Worm (Caenorhabditis elegans) whole organism, L1 larva: ENCODE data around the gene dlc-3.

Source experiments
- C04F5.9 ChIP-seq: sonication (generic microtip); optimal IDR thresholded peaks from 2 replicates; lab custom pipeline; 2016; ENCODE audit warnings: missing genetic modification characterization, missing compliant biosample characterization
- C16A3.4 ChIP-seq: fragments of 150-350 bp; optimal IDR thresholded peaks from 2 replicates; lab custom pipeline; 2014; ENCODE audit warnings: missing biosample characterization, missing genetic modification characterization
- C34B4.2 ChIP-seq: sonication (generic microtip); optimal IDR thresholded peaks from 2 replicates; lab custom pipeline; 2017; ENCODE audit warnings: mild to moderate bottlenecking, missing genetic modification characterization, missing compliant biosample characterization
- F16B12.6 ChIP-seq: fragments of 150-350 bp; optimal IDR thresholded peaks from 2 replicates; lab custom pipeline; 2014; ENCODE audit warnings: missing biosample characterization, missing genetic modification characterization
- aly-2 ChIP-seq: fragments of 150-350 bp; optimal IDR thresholded peaks from 2 replicates; lab custom pipeline; 2014; ENCODE audit warnings: missing biosample characterization, missing genetic modification characterization
- blmp-1 ChIP-seq: fragments of 150-350 bp; optimal IDR thresholded peaks from 2 replicates; lab custom pipeline; 2014; ENCODE audit warnings: missing biosample characterization, missing genetic modification characterization
- ceh-8 ChIP-seq: fragments of 200-800 bp; sonication (Bioruptor generic); optimal IDR thresholded peaks from 2 replicates; lab custom pipeline; 2018; ENCODE audit warnings: mild to moderate bottlenecking, missing genetic modification characterization, moderate library complexity, missing compliant biosample characterization
- ceh-88 ChIP-seq: fragments of 200-800 bp; sonication (Bioruptor generic); IDR thresholded peaks from 2 replicates; pipeline ENCODE4 v1.3.6; 2022; ENCODE audit warnings: missing genetic modification characterization, missing compliant biosample characterization
- ceh-90 ChIP-seq: sonication (generic microtip); optimal IDR thresholded peaks from 2 replicates; lab custom pipeline; 2016; ENCODE audit warnings: missing genetic modification characterization, missing compliant biosample characterization
- dpl-1 ChIP-seq, 3 experiments: fragments of 150-350 bp in 2 of 3; sonication (generic microtip) in 1 of 3; optimal IDR thresholded peaks; 2 replicates each; lab custom pipeline; 2014 to 2017; ENCODE audit warnings: missing biosample characterization in 3 of 3, missing genetic modification characterization in 3 of 3, missing genetic modification reagents in 3 of 3
- dsc-1 ChIP-seq: sonication (generic microtip); optimal IDR thresholded peaks from 2 replicates; lab custom pipeline; 2016; ENCODE audit warnings: mild to moderate bottlenecking, missing genetic modification characterization, missing compliant biosample characterization
- efl-1 ChIP-seq, 4 experiments: fragments of 150-350 bp; optimal IDR thresholded peaks in 3 of 4; peaks in 1 of 4; 1 replicate in 1 of 4; 2 replicates in 3 of 4; lab custom pipeline; 2014; ENCODE audit warnings: missing biosample characterization in 2 of 4, missing genetic modification characterization in 2 of 4, missing genetic modification reagents in 2 of 4
- efl-3 ChIP-seq: fragments of 200-800 bp; sonication (Bioruptor generic); optimal IDR thresholded peaks from 2 replicates; lab custom pipeline; 2018; ENCODE audit warnings: mild to moderate bottlenecking, missing genetic modification characterization, missing compliant biosample characterization
- egl-13 ChIP-seq: sonication (generic microtip); optimal IDR thresholded peaks from 2 replicates; lab custom pipeline; 2016; ENCODE audit warnings: missing genotype, missing genetic modification reagents, missing genetic modification characterization, missing compliant biosample characterization
- egl-27 ChIP-seq, 2 experiments: fragments of 150-350 bp in 1 of 2; sonication (generic microtip); optimal IDR thresholded peaks; 3 replicates each; lab custom pipeline; 2017 to 2018; ENCODE audit warnings: missing biosample characterization in 2 of 2, missing genetic modification characterization in 2 of 2, missing genetic modification reagents in 2 of 2
- hlh-17 ChIP-seq: fragments of 200-800 bp; sonication (Bioruptor generic); optimal IDR thresholded peaks from 2 replicates; lab custom pipeline; 2018; ENCODE audit warnings: missing genetic modification characterization, mild to moderate bottlenecking, missing compliant biosample characterization, moderate library complexity, borderline replicate concordance
- hlh-4 ChIP-seq: sonication (generic microtip); optimal IDR thresholded peaks from 2 replicates; lab custom pipeline; 2016; ENCODE audit warnings: mild to moderate bottlenecking, missing genetic modification characterization, missing compliant biosample characterization
- isw-1 ChIP-seq: fragments of 200-800 bp; sonication (Bioruptor generic); IDR thresholded peaks from 2 replicates; pipeline ENCODE4 v1.3.6; 2022; ENCODE audit warnings: missing genetic modification characterization, missing compliant biosample characterization
- jun-1 ChIP-seq: fragments of 150-350 bp; optimal IDR thresholded peaks from 2 replicates; lab custom pipeline; 2014; ENCODE audit warnings: missing biosample characterization, missing genetic modification reagents, missing genetic modification characterization
- lin-13 ChIP-seq: fragments of 150-350 bp; optimal IDR thresholded peaks from 2 replicates; lab custom pipeline; 2014; ENCODE audit warnings: missing biosample characterization, missing genetic modification reagents, missing genetic modification characterization
- lin-15B ChIP-seq: fragments of 150-350 bp; sonication (generic microtip); optimal IDR thresholded peaks from 3 replicates; lab custom pipeline; 2014; ENCODE audit warnings: missing biosample characterization, missing genetic modification characterization
- lin-35 ChIP-seq, 2 experiments: fragments of 150-350 bp; optimal IDR thresholded peaks; 2 replicates each; lab custom pipeline; 2014; ENCODE audit warnings: missing biosample characterization in 2 of 2, missing genetic modification characterization in 2 of 2, missing genetic modification reagents in 2 of 2
- lin-39 ChIP-seq: fragments of 150-350 bp; optimal IDR thresholded peaks from 2 replicates; lab custom pipeline; 2014; ENCODE audit warnings: missing biosample characterization, missing genetic modification reagents, missing genetic modification characterization
- lir-3 ChIP-seq: sonication (generic microtip); optimal IDR thresholded peaks from 2 replicates; lab custom pipeline; 2016; ENCODE audit warnings: mild to moderate bottlenecking, missing genetic modification characterization, moderate library complexity, missing compliant biosample characterization; ENCODE audit not compliant: poor library complexity
- lsy-2 ChIP-seq, 2 experiments: fragments of 150-350 bp; optimal IDR thresholded peaks; 2 replicates each; lab custom pipeline; 2014; ENCODE audit warnings: missing biosample characterization in 2 of 2, missing genetic modification characterization in 2 of 2
- mef-2 ChIP-seq: fragments of 150-350 bp; optimal IDR thresholded peaks from 2 replicates; lab custom pipeline; 2014; ENCODE audit warnings: missing biosample characterization, missing genetic modification characterization
- mep-1 ChIP-seq: fragments of 150-350 bp; optimal IDR thresholded peaks from 2 replicates; lab custom pipeline; 2014; ENCODE audit warnings: missing biosample characterization, missing genetic modification characterization
- nhr-20 ChIP-seq: sonication (generic microtip); optimal IDR thresholded peaks from 2 replicates; lab custom pipeline; 2016; ENCODE audit warnings: mild to moderate bottlenecking, missing genetic modification characterization, missing compliant biosample characterization
- nhr-237 ChIP-seq: fragments of 150-350 bp; optimal IDR thresholded peaks from 2 replicates; lab custom pipeline; 2014; ENCODE audit warnings: missing biosample characterization, missing genetic modification characterization
- nhr-47 ChIP-seq: sonication (generic microtip); optimal IDR thresholded peaks from 2 replicates; lab custom pipeline; 2016; ENCODE audit warnings: mild to moderate bottlenecking, missing genetic modification characterization, moderate library complexity, missing compliant biosample characterization
- nhr-71 ChIP-seq: sonication (generic microtip); optimal IDR thresholded peaks from 2 replicates; lab custom pipeline; 2016; ENCODE audit warnings: mild to moderate bottlenecking, missing genetic modification characterization, moderate library complexity, missing compliant biosample characterization
- nhr-76 ChIP-seq: sonication (generic microtip); optimal IDR thresholded peaks from 2 replicates; lab custom pipeline; 2017; ENCODE audit warnings: missing biosample characterization, missing genetic modification characterization
- nhr-84 ChIP-seq: sonication (generic microtip); optimal IDR thresholded peaks from 2 replicates; lab custom pipeline; 2017; ENCODE audit warnings: missing biosample characterization, missing genetic modification characterization
- nhr-85 ChIP-seq: sonication (generic microtip); peaks from one replicate; lab custom pipeline; 2016; ENCODE audit warnings: missing genetic modification characterization, inconsistent platforms, missing compliant biosample characterization
- pax-3 ChIP-seq: fragments of 200-800 bp; sonication (Bioruptor generic); optimal IDR thresholded peaks from 2 replicates; lab custom pipeline; 2018; ENCODE audit warnings: mild to moderate bottlenecking, missing genetic modification characterization, moderate library complexity, missing compliant biosample characterization
- skn-1 ChIP-seq: fragments of 150-350 bp; optimal IDR thresholded peaks from 2 replicates; lab custom pipeline; 2014; ENCODE audit warnings: missing biosample characterization, missing genetic modification characterization
- snu-23 ChIP-seq: sonication (generic microtip); optimal IDR thresholded peaks from 2 replicates; lab custom pipeline; 2016; ENCODE audit warnings: missing genetic modification characterization, missing compliant biosample characterization
- unc-130 ChIP-seq: fragments of 150-350 bp; optimal IDR thresholded peaks from 2 replicates; lab custom pipeline; 2017; ENCODE audit warnings: missing biosample characterization, missing genetic modification characterization, inconsistent platforms
- unc-30 ChIP-seq: sonication (generic microtip); optimal IDR thresholded peaks from 2 replicates; lab custom pipeline; 2017; ENCODE audit warnings: missing biosample characterization, missing genetic modification characterization
- unc-62 ChIP-seq: fragments of 150-350 bp; optimal IDR thresholded peaks from 2 replicates; lab custom pipeline; 2014; ENCODE audit warnings: missing biosample characterization, missing genetic modification reagents, missing genetic modification characterization
- unc-86 ChIP-seq: sonication (generic microtip); optimal IDR thresholded peaks from 2 replicates; lab custom pipeline; 2016; ENCODE audit warnings: missing genetic modification characterization, missing compliant biosample characterization
- unc-98 ChIP-seq: fragments of 200-800 bp; sonication (Bioruptor generic); IDR thresholded peaks from 2 replicates; pipeline ENCODE4 v1.3.6; 2022; ENCODE audit warnings: missing genetic modification characterization, missing compliant biosample characterization
- xbp-1 ChIP-seq: sonication (generic microtip); optimal IDR thresholded peaks from 2 replicates; lab custom pipeline; 2016; ENCODE audit warnings: missing genetic modification characterization, missing compliant biosample characterization
- zip-4 ChIP-seq: fragments of 200-800 bp; sonication (Bioruptor generic); optimal IDR thresholded peaks from 2 replicates; lab custom pipeline; 2018; ENCODE audit warnings: mild to moderate bottlenecking, missing genetic modification characterization, moderate library complexity, missing compliant biosample characterization
- ztf-4 ChIP-seq: fragments of 150-350 bp; optimal IDR thresholded peaks from 2 replicates; lab custom pipeline; 2014; ENCODE audit warnings: missing biosample characterization, missing genetic modification characterization

Gene dlc-3

DNA sequence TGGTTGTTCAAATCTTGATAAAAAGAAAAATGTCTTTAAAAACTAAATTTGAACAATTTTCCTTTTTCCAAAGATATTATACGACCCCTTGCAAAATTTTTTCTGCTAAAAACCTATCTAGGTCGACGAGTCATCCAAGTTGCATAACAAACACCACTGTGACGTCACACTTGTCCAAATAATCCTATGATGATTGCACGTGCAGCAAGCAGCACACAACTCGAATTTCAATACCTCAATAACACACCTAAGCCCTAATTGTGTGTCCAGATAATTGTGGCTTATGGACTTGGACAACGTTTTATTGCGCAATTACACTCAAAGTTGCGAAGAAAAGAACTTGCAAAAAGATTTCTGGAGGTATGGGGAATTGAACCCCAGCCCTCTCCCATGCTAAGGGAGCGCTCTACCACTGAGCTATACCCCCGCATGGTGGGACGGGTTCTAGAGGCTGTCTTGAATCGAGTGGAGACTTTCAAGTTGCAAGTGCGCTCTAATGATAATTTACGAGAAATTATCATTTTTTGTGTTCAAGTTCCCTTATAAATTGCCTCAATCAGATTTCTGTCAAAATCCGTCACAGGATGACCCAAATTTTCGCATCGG is 43.1 kb upstream of the dlc-3 start (continued):
- peak; percentile 78 for TF ChIP-seq nhr-47 (tag; lab: Kevin White, UChicago)
- no peak for TF ChIP-seq egl-27 (tag; optimal IDR thresholded peaks at IDR 0.05; lab: Kevin White, UChicago)
- peak; percentile 61 for TF ChIP-seq xbp-1 (tag; lab: Kevin White, UChicago)
- no peak for TF ChIP-seq nhr-84 (tag; lab: Kevin White, UChicago)
- TF ChIP-seq aly-2 (tag; lab: Kevin White, UChicago), result no peak
- TF ChIP-seq efl-1 (optimal IDR thresholded peaks at IDR 0.05; lab: Kevin White, UChicago), result peak in 1 of 2 experiments; percentile 51
- TF ChIP-seq efl-1 (GFP tag; optimal IDR thresholded peaks at IDR 0.05 in 1 of 2; lab: Kevin White, UChicago), result peak; percentile 35 to 85
- TF ChIP-seq nhr-237 (tag; lab: Kevin White, UChicago), result no peak
- TF ChIP-seq ceh-88 (GFP tag; lab: Robert Waterston, UW), result no peak
- TF ChIP-seq isw-1 (GFP tag; lab: Robert Waterston, UW), result peak; percentile 24; the same call in 1 of the 2 replicates
- peak; percentile 37 for TF ChIP-seq lin-13
- peak; percentile 45 for TF ChIP-seq egl-13 (tag; lab: Kevin White, UChicago)
- TF ChIP-seq pax-3 (tag; lab: Kevin White, UChicago), result peak; percentile 58
- TF ChIP-seq mep-1 (tag; lab: Kevin White, UChicago), result peak; percentile 60
- peak; percentile 45 for TF ChIP-seq skn-1
- no peak for TF ChIP-seq efl-3 (GFP tag; lab: Kevin White, UChicago)
- no peak for TF ChIP-seq ztf-4
- TF ChIP-seq C34B4.2 (tag; lab: Kevin White, UChicago), result no peak
- no peak for TF ChIP-seq unc-98 (GFP tag; lab: Robert Waterston, UW)
- peak; percentile 77 for TF ChIP-seq snu-23 (GFP tag; lab: Kevin White, UChicago)
- no peak for TF ChIP-seq hlh-17 (GFP tag; lab: Kevin White, UChicago)
- peak; percentile 34 for TF ChIP-seq lin-15B (tag; lab: Kevin White, UChicago)
- TF ChIP-seq zip-4 (GFP tag; lab: Kevin White, UChicago), result no peak
- peak; percentile 81 for TF ChIP-seq nhr-85 (tag; lab: Kevin White, UChicago)
- peak; percentile 19 for TF ChIP-seq C04F5.9 (tag; lab: Kevin White, UChicago)
- no peak for TF ChIP-seq jun-1 (tag; lab: Kevin White, UChicago)
- TF ChIP-seq unc-86 (tag; lab: Kevin White, UChicago), result no peak
- TF ChIP-seq dpl-1 (GFP tag; optimal IDR thresholded peaks at IDR 0.05; lab: Kevin White, UChicago), result peak; percentile 1 to 41 (median 19)
- TF ChIP-seq ceh-90 (tag; lab: Kevin White, UChicago), result no peak
- TF ChIP-seq lin-39, result no peak
- TF ChIP-seq F16B12.6 (tag; lab: Kevin White, UChicago), result no peak
- TF ChIP-seq lin-35 (GFP tag; optimal IDR thresholded peaks at IDR 0.05; lab: Kevin White, UChicago), result peak; percentile 31 to 60
- no peak for TF ChIP-seq nhr-76 (tag; lab: Kevin White, UChicago)

DNA sequence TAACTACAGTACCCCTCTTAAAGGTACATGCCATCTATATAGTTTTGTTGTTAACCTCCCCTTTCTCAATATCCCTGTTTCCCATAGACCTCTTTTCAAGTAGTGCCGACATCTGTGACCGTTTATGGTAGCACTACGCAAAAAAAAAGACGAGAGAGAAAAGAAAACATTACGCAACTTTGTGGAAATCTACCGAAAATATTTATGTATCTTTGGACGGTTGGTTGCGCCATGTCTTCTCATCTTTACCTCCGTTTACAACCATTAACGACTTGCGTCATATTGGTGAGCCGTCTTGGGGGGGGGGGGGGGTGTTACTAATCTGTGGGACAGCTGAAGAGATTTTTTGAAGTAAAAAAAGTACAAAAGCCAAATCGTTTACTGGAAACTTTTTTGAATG is 40.6 kb upstream of the dlc-3 start:
- TF ChIP-seq C04F5.9 (tag; lab: Kevin White, UChicago), result no peak
- TF ChIP-seq lsy-2 (tag; optimal IDR thresholded peaks at IDR 0.05; lab: Kevin White, UChicago), result no peak
- no peak for TF ChIP-seq C34B4.2 (tag; lab: Kevin White, UChicago)
- TF ChIP-seq hlh-4, result no peak
- peak; percentile 6 for TF ChIP-seq blmp-1 (tag; lab: Kevin White, UChicago)
- TF ChIP-seq lin-13, result no peak
- TF ChIP-seq unc-130 (tag; lab: Kevin White, UChicago), result no peak

DNA sequence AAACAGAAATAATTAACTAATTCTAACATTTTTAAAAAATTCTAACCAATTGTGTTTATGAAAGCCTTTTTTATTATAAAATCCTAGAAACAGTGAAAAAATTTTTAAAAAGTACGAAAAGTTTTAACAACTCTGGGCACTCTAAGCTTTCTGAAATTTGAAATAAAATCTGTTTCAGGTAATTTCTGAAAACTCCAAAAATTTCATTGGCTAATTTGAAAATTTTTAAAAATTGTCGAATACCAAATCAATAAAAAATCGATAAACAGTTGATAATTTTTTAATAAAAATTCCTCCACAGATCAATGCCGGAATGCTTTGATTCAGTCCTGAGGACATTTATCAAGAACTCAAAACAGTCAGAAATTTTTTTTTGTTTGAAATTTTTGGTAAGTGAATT is 38.4 kb upstream of the dlc-3 start, which contains the start of gene Y65A5A.24:
Y65A5A.24 (plus strand) TSS at position 301 of the 400 bp plus-strand sequence.
- TF ChIP-seq mef-2 (tag; lab: Kevin White, UChicago), result no peak
- TF ChIP-seq isw-1 (GFP tag; lab: Robert Waterston, UW), result no peak
- no peak for TF ChIP-seq aly-2 (tag; lab: Kevin White, UChicago)
- no peak for TF ChIP-seq unc-30 (tag; lab: Kevin White, UChicago)
- TF ChIP-seq ceh-8, result no peak
- no peak for TF ChIP-seq ceh-90 (tag; lab: Kevin White, UChicago)
- no peak for TF ChIP-seq efl-3 (GFP tag; lab: Kevin White, UChicago)
- no peak for TF ChIP-seq lin-13
- no peak for TF ChIP-seq nhr-20
- TF ChIP-seq dsc-1 (tag; lab: Kevin White, UChicago), result no peak
- TF ChIP-seq lsy-2 (tag; optimal IDR thresholded peaks at IDR 0.05; lab: Kevin White, UChicago), result no peak
- TF ChIP-seq C16A3.4 (tag; lab: Kevin White, UChicago), result no peak
- TF ChIP-seq unc-62, result no peak
- no peak for TF ChIP-seq C34B4.2 (tag; lab: Kevin White, UChicago)
- TF ChIP-seq nhr-71 (tag; lab: Kevin White, UChicago), result no peak
- TF ChIP-seq lir-3 (tag; lab: Kevin White, UChicago), result no peak
- no peak for TF ChIP-seq nhr-84 (tag; lab: Kevin White, UChicago)
